Worm (Caenorhabditis elegans) whole organism, L1 larva: ENCODE data around the gene srx-20.

ENCODE experiments used
- C16A3.4 ChIP-seq: fragments of 150-350 bp; optimal IDR thresholded peaks from 2 replicates; lab custom pipeline; 2014; ENCODE audit warnings: missing biosample characterization, missing genetic modification characterization
- alr-1 ChIP-seq: fragments of 200-800 bp; sonication (Bioruptor generic); optimal IDR thresholded peaks from 2 replicates; lab custom pipeline; 2018; ENCODE audit warnings: borderline replicate concordance, mild to moderate bottlenecking, missing genetic modification characterization, missing compliant biosample characterization
- ceh-63 ChIP-seq: fragments of 200-800 bp; sonication (Bioruptor generic); optimal IDR thresholded peaks from 2 replicates; lab custom pipeline; 2018; ENCODE audit warnings: mild to moderate bottlenecking, missing genetic modification characterization, missing compliant biosample characterization
- ceh-82 ChIP-seq, 3 experiments: fragments of 150-350 bp in 1 of 3; sonication (generic microtip) in 2 of 3; optimal IDR thresholded peaks; 2 replicates each; lab custom pipeline; 2014 to 2017; ENCODE audit warnings: missing biosample characterization in 3 of 3, missing genetic modification characterization in 3 of 3
- ceh-90 ChIP-seq: sonication (generic microtip); optimal IDR thresholded peaks from 2 replicates; lab custom pipeline; 2016; ENCODE audit warnings: missing genetic modification characterization, missing compliant biosample characterization
- ces-1 ChIP-seq: fragments of 150-350 bp; optimal IDR thresholded peaks from 2 replicates; lab custom pipeline; 2014; ENCODE audit warnings: missing biosample characterization, missing genetic modification reagents, missing genetic modification characterization
- dsc-1 ChIP-seq: sonication (generic microtip); optimal IDR thresholded peaks from 2 replicates; lab custom pipeline; 2016; ENCODE audit warnings: mild to moderate bottlenecking, missing genetic modification characterization, missing compliant biosample characterization
- efl-1 ChIP-seq, 4 experiments: fragments of 150-350 bp; optimal IDR thresholded peaks in 3 of 4; peaks in 1 of 4; 1 replicate in 1 of 4; 2 replicates in 3 of 4; lab custom pipeline; 2014; ENCODE audit warnings: missing biosample characterization in 2 of 4, missing genetic modification characterization in 2 of 4, missing genetic modification reagents in 2 of 4
- efl-3 ChIP-seq: fragments of 200-800 bp; sonication (Bioruptor generic); optimal IDR thresholded peaks from 2 replicates; lab custom pipeline; 2018; ENCODE audit warnings: mild to moderate bottlenecking, missing genetic modification characterization, missing compliant biosample characterization
- egl-13 ChIP-seq: sonication (generic microtip); optimal IDR thresholded peaks from 2 replicates; lab custom pipeline; 2016; ENCODE audit warnings: missing genotype, missing genetic modification reagents, missing genetic modification characterization, missing compliant biosample characterization
- egl-27 ChIP-seq, 2 experiments: fragments of 150-350 bp in 1 of 2; sonication (generic microtip); optimal IDR thresholded peaks; 3 replicates each; lab custom pipeline; 2017 to 2018; ENCODE audit warnings: missing biosample characterization in 2 of 2, missing genetic modification characterization in 2 of 2, missing genetic modification reagents in 2 of 2
- elt-2 ChIP-seq: sonication (generic microtip); optimal IDR thresholded peaks from 2 replicates; lab custom pipeline; 2016; ENCODE audit warnings: missing genetic modification characterization, mild to moderate bottlenecking, inconsistent platforms, missing compliant biosample characterization, missing genetic modification reagents
- elt-3 ChIP-seq, 6 experiments: fragments of 150-350 bp in 1 of 6; sonication (generic microtip); optimal IDR thresholded peaks; 2 replicates each; lab custom pipeline; 2017 to 2018; ENCODE audit warnings: missing biosample characterization in 6 of 6, missing genetic modification characterization in 6 of 6, inconsistent platforms in 1 of 6
- ets-5 ChIP-seq: fragments of 200-800 bp; sonication (Bioruptor generic); IDR thresholded peaks from 2 replicates; pipeline ENCODE4 v1.3.6; 2022; ENCODE audit warnings: missing genetic modification characterization, missing compliant biosample characterization
- fkh-10 ChIP-seq: sonication (generic microtip); optimal IDR thresholded peaks from 2 replicates; lab custom pipeline; 2017; ENCODE audit warnings: missing biosample characterization, missing genetic modification reagents, missing genetic modification characterization
- fkh-4 ChIP-seq: sonication (generic microtip); optimal IDR thresholded peaks from 2 replicates; lab custom pipeline; 2016; ENCODE audit warnings: missing compliant biosample characterization, missing genetic modification characterization, borderline replicate concordance
- fkh-8 ChIP-seq: sonication (generic microtip); optimal IDR thresholded peaks from 2 replicates; lab custom pipeline; 2016; ENCODE audit warnings: mild to moderate bottlenecking, missing genetic modification characterization, missing compliant biosample characterization
- grh-1 ChIP-seq: fragments of 200-800 bp; sonication (Bioruptor generic); IDR thresholded peaks from 2 replicates; pipeline ENCODE4 v1.3.6; 2022; ENCODE audit warnings: missing genetic modification reagents, missing genetic modification characterization, missing compliant biosample characterization
- hlh-17 ChIP-seq: fragments of 200-800 bp; sonication (Bioruptor generic); optimal IDR thresholded peaks from 2 replicates; lab custom pipeline; 2018; ENCODE audit warnings: missing genetic modification characterization, mild to moderate bottlenecking, missing compliant biosample characterization, moderate library complexity, borderline replicate concordance
- hlh-4 ChIP-seq: sonication (generic microtip); optimal IDR thresholded peaks from 2 replicates; lab custom pipeline; 2016; ENCODE audit warnings: mild to moderate bottlenecking, missing genetic modification characterization, missing compliant biosample characterization
- hpl-2 ChIP-seq: fragments of 150-350 bp; optimal IDR thresholded peaks from 2 replicates; lab custom pipeline; 2014; ENCODE audit warnings: missing biosample characterization, missing genetic modification reagents, missing genetic modification characterization
- irx-1 ChIP-seq: sonication (generic microtip); optimal IDR thresholded peaks from 2 replicates; lab custom pipeline; 2016; ENCODE audit warnings: missing genetic modification characterization, missing compliant biosample characterization
- isw-1 ChIP-seq: fragments of 200-800 bp; sonication (Bioruptor generic); IDR thresholded peaks from 2 replicates; pipeline ENCODE4 v1.3.6; 2022; ENCODE audit warnings: missing genetic modification characterization, missing compliant biosample characterization
- lin-14 ChIP-seq: fragments of 200-800 bp; sonication (Bioruptor generic); optimal IDR thresholded peaks from 2 replicates; lab custom pipeline; 2018; ENCODE audit warnings: mild to moderate bottlenecking, missing genetic modification characterization, moderate library complexity, missing compliant biosample characterization
- lin-35 ChIP-seq, 2 experiments: fragments of 150-350 bp; optimal IDR thresholded peaks; 2 replicates each; lab custom pipeline; 2014; ENCODE audit warnings: missing biosample characterization in 2 of 2, missing genetic modification characterization in 2 of 2, missing genetic modification reagents in 2 of 2
- lin-39 ChIP-seq: fragments of 150-350 bp; optimal IDR thresholded peaks from 2 replicates; lab custom pipeline; 2014; ENCODE audit warnings: missing biosample characterization, missing genetic modification reagents, missing genetic modification characterization
- lir-3 ChIP-seq: sonication (generic microtip); optimal IDR thresholded peaks from 2 replicates; lab custom pipeline; 2016; ENCODE audit warnings: mild to moderate bottlenecking, missing genetic modification characterization, moderate library complexity, missing compliant biosample characterization; ENCODE audit not compliant: poor library complexity
- lsy-2 ChIP-seq, 2 experiments: fragments of 150-350 bp; optimal IDR thresholded peaks; 2 replicates each; lab custom pipeline; 2014; ENCODE audit warnings: missing biosample characterization in 2 of 2, missing genetic modification characterization in 2 of 2
- mdl-1 ChIP-seq, 2 experiments: fragments of 150-350 bp; optimal IDR thresholded peaks; 2 replicates each; lab custom pipeline; 2014 to 2017; ENCODE audit warnings: missing biosample characterization in 2 of 2, missing genetic modification characterization in 2 of 2, inconsistent platforms in 1 of 2
- mef-2 ChIP-seq: fragments of 150-350 bp; optimal IDR thresholded peaks from 2 replicates; lab custom pipeline; 2014; ENCODE audit warnings: missing biosample characterization, missing genetic modification characterization
- nhr-12 ChIP-seq: sonication (generic microtip); optimal IDR thresholded peaks from 2 replicates; lab custom pipeline; 2017; ENCODE audit warnings: missing biosample characterization, missing genetic modification characterization
- nhr-237 ChIP-seq: fragments of 150-350 bp; optimal IDR thresholded peaks from 2 replicates; lab custom pipeline; 2014; ENCODE audit warnings: missing biosample characterization, missing genetic modification characterization
- nhr-28 ChIP-seq: fragments of 150-350 bp; optimal IDR thresholded peaks from 2 replicates; lab custom pipeline; 2014; ENCODE audit warnings: missing biosample characterization, missing genetic modification characterization
- nhr-71 ChIP-seq: sonication (generic microtip); optimal IDR thresholded peaks from 2 replicates; lab custom pipeline; 2016; ENCODE audit warnings: mild to moderate bottlenecking, missing genetic modification characterization, moderate library complexity, missing compliant biosample characterization
- nhr-90 ChIP-seq: sonication (generic microtip); optimal IDR thresholded peaks from 2 replicates; lab custom pipeline; 2016; ENCODE audit warnings: mild to moderate bottlenecking, missing genetic modification characterization, missing compliant biosample characterization; ENCODE audit not compliant: poor library complexity
- pax-3 ChIP-seq: fragments of 200-800 bp; sonication (Bioruptor generic); optimal IDR thresholded peaks from 2 replicates; lab custom pipeline; 2018; ENCODE audit warnings: mild to moderate bottlenecking, missing genetic modification characterization, moderate library complexity, missing compliant biosample characterization
- pqm-1 ChIP-seq: sonication (generic microtip); optimal IDR thresholded peaks from 3 replicates; lab custom pipeline; 2017; ENCODE audit warnings: missing biosample characterization, missing genetic modification characterization
- rnt-1 ChIP-seq: sonication (generic microtip); optimal IDR thresholded peaks from 2 replicates; lab custom pipeline; 2016; ENCODE audit warnings: mild to moderate bottlenecking, missing genetic modification characterization, moderate library complexity, missing compliant biosample characterization
- skn-1 ChIP-seq: fragments of 150-350 bp; optimal IDR thresholded peaks from 2 replicates; lab custom pipeline; 2014; ENCODE audit warnings: missing biosample characterization, missing genetic modification characterization
- snu-23 ChIP-seq: sonication (generic microtip); optimal IDR thresholded peaks from 2 replicates; lab custom pipeline; 2016; ENCODE audit warnings: missing genetic modification characterization, missing compliant biosample characterization
- sox-4 ChIP-seq: sonication (generic microtip); optimal IDR thresholded peaks from 2 replicates; lab custom pipeline; 2016; ENCODE audit warnings: missing genetic modification characterization, missing compliant biosample characterization
- sup-37 ChIP-seq: fragments of 200-800 bp; sonication (Bioruptor generic); optimal IDR thresholded peaks from 2 replicates; lab custom pipeline; 2018; ENCODE audit warnings: mild to moderate bottlenecking, missing genetic modification characterization, missing compliant biosample characterization
- tbx-2 ChIP-seq: sonication (generic microtip); optimal IDR thresholded peaks from 2 replicates; lab custom pipeline; 2016; ENCODE audit warnings: missing genetic modification characterization, missing compliant biosample characterization
- tlp-1 ChIP-seq: fragments of 150-350 bp; optimal IDR thresholded peaks from 2 replicates; lab custom pipeline; 2014; ENCODE audit warnings: missing biosample characterization, missing genetic modification characterization
- unc-130 ChIP-seq: fragments of 150-350 bp; optimal IDR thresholded peaks from 2 replicates; lab custom pipeline; 2017; ENCODE audit warnings: missing biosample characterization, missing genetic modification characterization, inconsistent platforms
- unc-30 ChIP-seq: sonication (generic microtip); optimal IDR thresholded peaks from 2 replicates; lab custom pipeline; 2017; ENCODE audit warnings: missing biosample characterization, missing genetic modification characterization
- vab-15 ChIP-seq: sonication (generic microtip); optimal IDR thresholded peaks from 2 replicates; lab custom pipeline; 2017; ENCODE audit warnings: missing genotype, mild to moderate bottlenecking, missing genetic modification characterization, missing compliant biosample characterization
- xbp-1 ChIP-seq: sonication (generic microtip); optimal IDR thresholded peaks from 2 replicates; lab custom pipeline; 2016; ENCODE audit warnings: missing genetic modification characterization, missing compliant biosample characterization
- zag-1 ChIP-seq: fragments of 150-350 bp; optimal IDR thresholded peaks from 2 replicates; lab custom pipeline; 2014; ENCODE audit warnings: missing biosample characterization, missing genetic modification characterization
- ztf-11 ChIP-seq, 2 experiments: sonication (generic microtip); optimal IDR thresholded peaks; 2 replicates each; lab custom pipeline; 2016 to 2017; ENCODE audit warnings: missing genetic modification characterization in 2 of 2, missing biosample characterization in 1 of 2, missing compliant biosample characterization in 1 of 2

The srx-20 gene

DNA sequence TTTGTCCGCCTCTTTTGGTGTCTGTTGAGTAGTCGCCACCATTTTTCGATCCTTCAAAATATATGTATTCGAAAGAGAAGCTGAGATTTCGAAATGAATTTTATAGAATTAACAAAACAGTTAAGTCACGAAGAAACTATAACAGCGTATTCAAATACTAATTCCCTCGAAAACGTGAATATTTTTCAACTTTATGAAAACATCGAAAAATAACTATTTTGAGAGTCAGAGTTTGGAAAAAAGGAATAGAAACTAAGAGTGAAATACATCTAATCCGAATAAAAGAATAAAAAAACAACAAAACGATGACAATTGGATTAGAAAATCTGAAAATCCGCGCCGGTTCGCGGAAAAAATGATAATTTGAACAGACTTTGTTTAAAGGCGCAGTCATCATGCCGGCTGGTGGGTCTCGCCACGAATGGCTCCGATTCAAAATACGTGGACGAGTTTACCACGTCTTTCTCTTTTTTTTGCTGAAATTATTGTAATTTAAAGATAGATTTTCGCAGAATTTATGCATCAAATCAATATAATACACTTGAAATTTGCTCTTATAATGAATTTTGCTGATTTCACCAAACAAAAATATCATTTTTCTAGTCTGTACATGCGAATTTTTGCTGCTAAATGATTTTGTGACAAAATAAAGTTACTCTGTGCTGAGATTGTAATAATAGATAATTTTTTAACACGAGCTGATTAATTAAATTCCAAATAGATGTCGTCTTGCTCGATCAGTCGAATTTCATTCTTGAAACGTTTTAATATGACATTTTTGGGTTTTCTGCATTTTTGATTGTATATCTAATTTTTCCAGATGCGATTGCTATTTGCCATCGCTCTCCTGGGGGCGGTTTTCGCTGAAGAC is 42.2 kb downstream of the srx-20 start, which contains the start of the genes rpn-1 and ribo-1:
TSS of gene rpn-1 (minus strand) at position 51 of the 871 bp plus-strand sequence.
TSS of gene ribo-1 (plus strand) at position 821 of the 871 bp plus-strand sequence.
- TF ChIP-seq fkh-4 (tag; lab: Kevin White, UChicago) (no peak), hlh-4 (tag; lab: Kevin White, UChicago) (no peak), hpl-2 (GFP tag; lab: Kevin White, UChicago) (no peak), grh-1 (no peak), egl-27 (tag; optimal IDR thresholded peaks at IDR 0.05; lab: Kevin White, UChicago) (no peak), C16A3.4 (tag; lab: Kevin White, UChicago) (no peak), ets-5 (GFP tag; lab: Robert Waterston, UW) (no peak), nhr-90 (no peak), tbx-2 (tag; lab: Kevin White, UChicago) (no peak), elt-3 (tag; optimal IDR thresholded peaks at IDR 0.05; lab: Kevin White, UChicago) (no peak), hlh-17 (GFP tag; lab: Kevin White, UChicago) (no peak), nhr-237 (tag; lab: Kevin White, UChicago) (no peak), unc-30 (tag; lab: Kevin White, UChicago) (no peak), unc-130 (tag; lab: Kevin White, UChicago) (no peak), pqm-1 (tag; lab: Kevin White, UChicago) (no peak), vab-15 (no peak), nhr-71 (tag; lab: Kevin White, UChicago) (peak; percentile 16), fkh-10 (GFP tag; lab: Kevin White, UChicago) (no peak), lir-3 (tag; lab: Kevin White, UChicago) (no peak), lin-14 (no peak), nhr-28 (tag; lab: Kevin White, UChicago) (no peak), zag-1 (tag; lab: Kevin White, UChicago) (no peak), isw-1 (GFP tag; lab: Robert Waterston, UW) (peak; percentile 10; the same call in 1 of the 2 replicates), ces-1 (no peak), ceh-82 (tag; optimal IDR thresholded peaks at IDR 0.05; lab: Kevin White, UChicago) (no peak), rnt-1 (tag; lab: Kevin White, UChicago) (peak; percentile 33), efl-3 (no peak), irx-1 (tag; lab: Kevin White, UChicago) (no peak), fkh-8 (tag; lab: Kevin White, UChicago) (no peak), mdl-1 (tag; optimal IDR thresholded peaks at IDR 0.05; lab: Kevin White, UChicago) (no peak), ceh-90 (tag; lab: Kevin White, UChicago) (no peak), ceh-63 (GFP tag; lab: Kevin White, UChicago) (no peak), pax-3 (no peak), sox-4 (tag; lab: Kevin White, UChicago) (no peak), mef-2 (tag; lab: Kevin White, UChicago) (no peak), ztf-11 (tag; optimal IDR thresholded peaks at IDR 0.05; lab: Kevin White, UChicago) (no peak), nhr-12 (tag; lab: Kevin White, UChicago) (no peak), elt-2 (no peak), snu-23 (GFP tag; lab: Kevin White, UChicago) (peak; percentile 40), efl-1 (optimal IDR thresholded peaks at IDR 0.05; lab: Kevin White, UChicago) (peak; percentile 48 to 53), efl-1 (GFP tag; optimal IDR thresholded peaks at IDR 0.05 in 1 of 2; lab: Kevin White, UChicago) (peak; percentile 60 to 90), skn-1 (peak; percentile 100), lin-35 (GFP tag; optimal IDR thresholded peaks at IDR 0.05; lab: Kevin White, UChicago) (peak; percentile 55 to 68), lsy-2 (tag; optimal IDR thresholded peaks at IDR 0.05; lab: Kevin White, UChicago) (peak; percentile 34 to 65), xbp-1 (tag; lab: Kevin White, UChicago) (peak; percentile 45), lin-39 (no peak), egl-13 (tag; lab: Kevin White, UChicago) (no peak), tlp-1 (tag; lab: Kevin White, UChicago) (no peak), dsc-1 (tag; lab: Kevin White, UChicago) (no peak), sup-37 (GFP tag; lab: Kevin White, UChicago) (no peak), alr-1 (tag; lab: Kevin White, UChicago) (no peak)
